Fruit fly (Drosophila melanogaster) whole organism: ENCODE results near the gene CG13992.

Experiments
- CG8478 ChIP-seq: fragments of >200 bp; optimal IDR thresholded peaks from 2 replicates; lab custom pipeline; 2018; ENCODE audit warnings: inconsistent platforms
- psq ChIP-seq: fragments of >200 bp; optimal IDR thresholded peaks from 2 replicates; lab custom pipeline; 2017

dm6 chr2L:5979055-5979399, 11.5 kb upstream of the CG13992 start:
- TF ChIP-seq CG8478 (lab: Kevin White, UChicago) (no peak), psq (no peak)
